Worm (Caenorhabditis elegans) whole organism, young adult: ENCODE data around the gene T26C5.2.

ENCODE experiments used
- B0261.1 ChIP-seq: sonication (generic microtip); optimal IDR thresholded peaks from 2 replicates; lab custom pipeline; 2016; ENCODE audit warnings: mild to moderate bottlenecking, missing genetic modification characterization, moderate library complexity, missing compliant biosample characterization
- F23B12.7 ChIP-seq: sonication (generic microtip); optimal IDR thresholded peaks from 2 replicates; lab custom pipeline; 2017; ENCODE audit warnings: missing genetic modification characterization, mild to moderate bottlenecking, missing compliant biosample characterization, antibody characterized with exemption, moderate library complexity; ENCODE audit not compliant: insufficient read depth
- F52B5.7 ChIP-seq: sonication (generic microtip); optimal IDR thresholded peaks from 2 replicates; lab custom pipeline; 2016; ENCODE audit warnings: mild to moderate bottlenecking, missing genetic modification characterization, missing compliant biosample characterization
- F57A8.1 ChIP-seq: fragments of 200-800 bp; sonication (Bioruptor generic); optimal IDR thresholded peaks from 2 replicates; lab custom pipeline; 2018; ENCODE audit warnings: mild to moderate bottlenecking, missing genetic modification characterization, moderate library complexity, missing compliant biosample characterization
- T07F8.4 ChIP-seq: sonication (generic microtip); optimal IDR thresholded peaks from 2 replicates; lab custom pipeline; 2016; ENCODE audit warnings: mild to moderate bottlenecking, missing genetic modification characterization, moderate library complexity, missing compliant biosample characterization
- Y53G8AR.9 ChIP-seq: fragments of 200-800 bp; sonication (Bioruptor generic); conservative IDR thresholded peaks from 2 replicates; pipeline ENCODE4 v1.3.6; 2022; ENCODE audit warnings: missing genetic modification reagents, missing genetic modification characterization, missing compliant biosample characterization
- cebp-1 ChIP-seq, 2 experiments: fragments of 200-800 bp in 1 of 2; sonication (Bioruptor generic) in 1 of 2; sonication (generic microtip) in 1 of 2; IDR thresholded peaks in 1 of 2; optimal IDR thresholded peaks in 1 of 2; 2 replicates each; pipeline versions ENCODE4 v1.3.6 to Lab custom; 2017 to 2022; ENCODE audit warnings: missing compliant biosample characterization in 2 of 2, missing genetic modification characterization in 2 of 2, mild to moderate bottlenecking in 1 of 2, missing genetic modification reagents in 1 of 2, moderate library complexity in 1 of 2
- ceh-100 ChIP-seq: fragments of 200-800 bp; sonication (Bioruptor generic); IDR thresholded peaks from 2 replicates; pipeline ENCODE4 v1.3.6; 2022; ENCODE audit warnings: missing genetic modification reagents, missing genetic modification characterization, missing compliant biosample characterization
- ceh-58 ChIP-seq: fragments of 200-800 bp; sonication (Bioruptor generic); IDR thresholded peaks from 2 replicates; pipeline ENCODE4 v1.3.6; 2022; ENCODE audit warnings: missing genetic modification characterization, missing compliant biosample characterization
- die-1 ChIP-seq: sonication (generic microtip); optimal IDR thresholded peaks from 2 replicates; lab custom pipeline; 2016; ENCODE audit warnings: missing genotype, mild to moderate bottlenecking, missing genetic modification characterization, missing compliant biosample characterization
- dox-1 ChIP-seq: fragments of 200-800 bp; sonication (Bioruptor generic); IDR thresholded peaks from 2 replicates; pipeline ENCODE4 v1.3.6; 2022; ENCODE audit warnings: missing genetic modification reagents, missing genetic modification characterization, missing compliant biosample characterization
- ekl-4 ChIP-seq: fragments of 200-800 bp; sonication (Bioruptor generic); IDR thresholded peaks from 2 replicates; pipeline ENCODE4 v1.3.6; 2022; ENCODE audit warnings: missing genetic modification reagents, missing genetic modification characterization, missing compliant biosample characterization
- gei-17 ChIP-seq: fragments of 200-800 bp; sonication (Bioruptor generic); optimal IDR thresholded peaks from 2 replicates; lab custom pipeline; 2018; ENCODE audit warnings: mild to moderate bottlenecking, missing genetic modification characterization, missing compliant biosample characterization
- him-1 ChIP-seq: sonication (generic microtip); optimal IDR thresholded peaks from 2 replicates; lab custom pipeline; 2016; ENCODE audit warnings: missing genotype, missing genetic modification reagents, missing genetic modification characterization, missing compliant biosample characterization
- hrde-1 ChIP-seq: sonication (generic microtip); optimal IDR thresholded peaks from 2 replicates; lab custom pipeline; 2016; ENCODE audit warnings: missing genetic modification characterization, mild to moderate bottlenecking, missing compliant biosample characterization, moderate library complexity, missing genotype, missing genetic modification reagents, borderline replicate concordance
- lin-40 ChIP-seq: sonication (generic microtip); optimal IDR thresholded peaks from 2 replicates; lab custom pipeline; 2016; ENCODE audit warnings: missing genetic modification characterization, mild to moderate bottlenecking, missing compliant biosample characterization, missing genotype, missing genetic modification reagents
- lin-54 ChIP-seq: fragments of 200-800 bp; sonication (Bioruptor generic); optimal IDR thresholded peaks from 2 replicates; lab custom pipeline; 2018; ENCODE audit warnings: mild to moderate bottlenecking, missing genetic modification characterization, missing compliant biosample characterization
- lir-1 ChIP-seq: fragments of 200-800 bp; sonication (Bioruptor generic); conservative IDR thresholded peaks from 2 replicates; pipeline ENCODE4 v1.3.6; 2022; ENCODE audit warnings: missing genetic modification reagents, missing genetic modification characterization, missing compliant biosample characterization
- madf-3 ChIP-seq: fragments of 200-800 bp; sonication (Bioruptor generic); IDR thresholded peaks from 2 replicates; pipeline ENCODE4 v1.3.6; 2022; ENCODE audit warnings: missing genetic modification reagents, missing genetic modification characterization, missing compliant biosample characterization
- madf-6 ChIP-seq: fragments of 200-800 bp; sonication (Bioruptor generic); IDR thresholded peaks from 2 replicates; pipeline ENCODE4 v1.3.6; 2022; ENCODE audit warnings: missing genetic modification reagents, missing genetic modification characterization, missing compliant biosample characterization
- mcd-1 ChIP-seq: fragments of 200-800 bp; sonication (Bioruptor generic); IDR thresholded peaks from 2 replicates; pipeline ENCODE4 v1.3.6; 2022; ENCODE audit warnings: missing genetic modification reagents, missing genetic modification characterization, missing compliant biosample characterization
- mes-4 ChIP-seq: sonication (generic microtip); optimal IDR thresholded peaks from 2 replicates; lab custom pipeline; 2016; ENCODE audit warnings: missing genotype, missing genetic modification characterization, missing compliant biosample characterization
- nfya-2 ChIP-seq: fragments of 200-800 bp; sonication (Bioruptor generic); IDR thresholded peaks from 2 replicates; pipeline ENCODE4 v1.3.6; 2022; ENCODE audit warnings: missing genetic modification reagents, missing genetic modification characterization, missing compliant biosample characterization
- nhr-179 ChIP-seq: sonication (generic microtip); optimal IDR thresholded peaks from 2 replicates; lab custom pipeline; 2016; ENCODE audit warnings: mild to moderate bottlenecking, missing genetic modification characterization, missing compliant biosample characterization
- nhr-27 ChIP-seq: fragments of 200-800 bp; sonication (Bioruptor generic); optimal IDR thresholded peaks from 2 replicates; lab custom pipeline; 2018; ENCODE audit warnings: mild to moderate bottlenecking, missing genetic modification characterization, moderate library complexity, missing compliant biosample characterization
- nhr-90 ChIP-seq: sonication (generic microtip); optimal IDR thresholded peaks from 2 replicates; lab custom pipeline; 2016; ENCODE audit warnings: missing genotype, mild to moderate bottlenecking, missing genetic modification characterization, missing compliant biosample characterization
- pbrm-1 ChIP-seq: fragments of 200-800 bp; sonication (Bioruptor generic); IDR thresholded peaks from 2 replicates; pipeline ENCODE4 v1.3.6; 2022; ENCODE audit warnings: missing genetic modification reagents, missing genetic modification characterization, missing compliant biosample characterization
- snpc-4 ChIP-seq, 5 experiments: fragments of 150-350 bp in 1 of 5; sonication (generic microtip) in 4 of 5; optimal IDR thresholded peaks; 2 replicates each; lab custom pipeline; 2014 to 2018; ENCODE audit warnings: missing genetic modification characterization in 5 of 5, missing biosample characterization in 3 of 5, antibody characterized with exemption in 2 of 5, mild to moderate bottlenecking in 2 of 5, missing compliant biosample characterization in 2 of 5, missing genotype in 2 of 5, moderate library complexity in 2 of 5, missing genetic modification reagents in 1 of 5
- tbx-9 ChIP-seq: sonication (generic microtip); optimal IDR thresholded peaks from 2 replicates; lab custom pipeline; 2016; ENCODE audit warnings: borderline replicate concordance, missing genetic modification characterization, inconsistent platforms, missing compliant biosample characterization
- xnd-1 ChIP-seq: sonication (generic microtip); optimal IDR thresholded peaks from 2 replicates; lab custom pipeline; 2016; ENCODE audit warnings: missing genotype, missing genetic modification reagents, missing genetic modification characterization, missing compliant biosample characterization
- zim-3 ChIP-seq: sonication (generic microtip); optimal IDR thresholded peaks from 2 replicates; lab custom pipeline; 2017; ENCODE audit warnings: mild to moderate bottlenecking, missing genetic modification characterization, moderate library complexity, missing compliant biosample characterization

Gene T26C5.2

ce11 chrII:9274734-9275133, 41.7 kb downstream of the T26C5.2 start:
- peak; percentile 22 for TF ChIP-seq xnd-1 (tag; lab: Kevin White, UChicago)
- 0 out of 2 replicates have a peak, but pooled peaks have one; percentile 48 for TF ChIP-seq Y53G8AR.9 (GFP tag; lab: Robert Waterston, UW)
- no peak for TF ChIP-seq snpc-4 (GFP tag; optimal IDR thresholded peaks at IDR 0.05; lab: Kevin White, UChicago)
- peak in 1 of 4 experiments; percentile 26 for TF ChIP-seq snpc-4 (tag; optimal IDR thresholded peaks at IDR 0.05; lab: Kevin White, UChicago)
- TF ChIP-seq him-1 (tag; lab: Kevin White, UChicago), result no peak

DNA sequence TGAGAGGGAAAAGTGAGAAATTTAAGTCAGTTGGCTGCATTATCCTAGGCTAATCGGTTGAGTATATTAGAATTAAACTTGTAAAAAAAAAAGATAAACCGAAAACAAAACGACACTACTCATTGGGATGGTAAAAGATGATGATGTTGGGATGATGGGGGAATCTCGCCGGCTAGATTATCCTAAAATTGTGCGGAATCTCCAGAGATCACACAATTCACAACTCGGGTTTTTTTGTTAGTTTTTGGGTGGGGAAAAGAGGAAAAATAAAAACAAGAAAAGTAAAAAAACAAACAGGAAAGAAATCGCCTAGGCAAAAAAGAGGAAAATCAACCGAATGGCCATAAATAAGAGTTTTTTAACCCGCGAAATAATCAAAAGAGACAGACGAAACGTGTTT, 42.1 kb downstream of the T26C5.2 start:
- no peak for TF ChIP-seq cebp-1 (GFP tag; IDR thresholded peaks at IDR 0.05; lab: Robert Waterston, UW)
- peak; percentile 4 for TF ChIP-seq cebp-1 (tag; optimal IDR thresholded peaks at IDR 0.05; lab: Kevin White, UChicago)
- TF ChIP-seq ceh-58 (GFP tag; lab: Robert Waterston, UW), result peak; percentile 75; the same call in 1 of the 2 replicates
- TF ChIP-seq madf-6, result peak; percentile 22; the same call in 1 of the 2 replicates
- no peak for TF ChIP-seq die-1
- TF ChIP-seq F52B5.7, result no peak
- TF ChIP-seq madf-3, result peak; percentile 64; the same call in 1 of the 2 replicates
- peak; percentile 59 for TF ChIP-seq zim-3 (tag; lab: Kevin White, UChicago)
- TF ChIP-seq lin-40 (tag; lab: Kevin White, UChicago), result no peak

DNA sequence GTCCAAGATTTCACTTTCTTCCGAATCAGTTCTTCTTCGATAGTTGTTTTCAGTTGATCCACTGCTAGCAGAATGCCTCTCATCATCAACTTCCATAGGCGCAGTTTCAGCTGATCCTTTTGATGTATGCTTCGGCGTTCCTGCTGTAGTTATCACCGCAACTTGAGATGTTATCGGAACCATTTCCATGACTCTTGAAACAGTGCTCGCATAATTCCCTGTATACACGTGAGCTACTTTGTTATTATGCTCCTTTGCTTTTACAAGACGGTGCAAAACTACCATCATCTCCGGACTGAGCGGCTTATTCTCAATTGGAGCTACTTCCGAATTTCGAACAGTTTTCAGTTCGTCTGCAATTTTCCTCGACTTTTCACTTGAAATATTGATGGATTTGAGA, 44.1 kb downstream of the T26C5.2 start:
- TF ChIP-seq F52B5.7, result no peak
- TF ChIP-seq nhr-27, result no peak
- no peak for TF ChIP-seq ceh-100 (GFP tag; lab: Robert Waterston, UW)
- no peak for TF ChIP-seq lir-1
- no peak for TF ChIP-seq gei-17 (GFP tag; lab: Kevin White, UChicago)
- no peak for TF ChIP-seq B0261.1 (tag; lab: Kevin White, UChicago)
- no peak for TF ChIP-seq F57A8.1 (GFP tag; lab: Kevin White, UChicago)
- no peak for TF ChIP-seq nhr-179 (tag; lab: Kevin White, UChicago)
- TF ChIP-seq dox-1, result no peak
- no peak for TF ChIP-seq mes-4 (tag; lab: Kevin White, UChicago)
- TF ChIP-seq nfya-2 (GFP tag; lab: Robert Waterston, UW), result no peak
- TF ChIP-seq ekl-4, result no peak
- TF ChIP-seq lin-54 (GFP tag; lab: Kevin White, UChicago), result no peak
- TF ChIP-seq tbx-9 (tag; lab: Kevin White, UChicago), result no peak
- no peak for TF ChIP-seq F23B12.7 (tag; lab: Kevin White, UChicago)
- TF ChIP-seq pbrm-1 (GFP tag; lab: Robert Waterston, UW), result no peak
- TF ChIP-seq mcd-1, result no peak
- no peak for TF ChIP-seq nhr-90 (tag; lab: Kevin White, UChicago)
- TF ChIP-seq hrde-1 (tag; lab: Kevin White, UChicago), result no peak

DNA sequence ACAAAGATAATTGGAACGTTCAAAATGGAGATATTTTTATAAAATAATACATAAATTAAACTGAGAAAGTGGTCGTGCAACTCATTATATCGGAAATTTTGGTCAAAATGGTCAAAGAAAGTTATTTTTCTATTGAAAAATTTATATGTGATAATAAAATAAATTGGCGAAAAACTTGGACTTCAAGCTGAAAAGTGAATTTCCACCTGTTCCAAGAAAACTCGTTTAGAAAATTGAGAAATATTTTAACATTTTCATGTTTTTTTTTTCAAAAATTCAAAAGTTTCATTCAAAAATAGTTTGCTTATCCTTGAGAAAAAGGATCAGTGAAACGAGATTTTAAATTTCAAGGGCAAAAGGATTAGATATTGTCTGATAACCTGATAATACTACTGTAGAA, 46.0 kb downstream of the T26C5.2 start:
- 0 out of 2 replicates have a peak, but pooled peaks have one; percentile 36 for TF ChIP-seq Y53G8AR.9 (GFP tag; lab: Robert Waterston, UW)
- TF ChIP-seq T07F8.4 (tag; lab: Kevin White, UChicago), result no peak
- TF ChIP-seq, all 124 proteins: peak for 1
